Worm (Caenorhabditis elegans) whole organism, L4 larva: ENCODE results near the gene srx-50.

Source experiments
- Y75B8A.6 ChIP-seq: fragments of 200-800 bp; sonication (Bioruptor generic); IDR thresholded peaks from 2 replicates; pipeline ENCODE4 v1.3.6; 2022; ENCODE audit warnings: missing genetic modification reagents, missing genetic modification characterization, missing compliant biosample characterization
- ama-1 ChIP-seq: fragments of 150-350 bp; optimal IDR thresholded peaks from 2 replicates; lab custom pipeline; 2014; ENCODE audit warnings: inconsistent platforms, mixed read lengths
- ceh-28 ChIP-seq: fragments of 150-350 bp; optimal IDR thresholded peaks from 2 replicates; lab custom pipeline; 2014; ENCODE audit warnings: missing biosample characterization, missing genetic modification reagents, missing genetic modification characterization
- ceh-82 ChIP-seq: sonication (generic microtip); optimal IDR thresholded peaks from 2 replicates; lab custom pipeline; 2017; ENCODE audit warnings: missing biosample characterization, missing genetic modification characterization
- lin-15B ChIP-seq: fragments of 150-350 bp; sonication (generic microtip); optimal IDR thresholded peaks from 3 replicates; lab custom pipeline; 2014; ENCODE audit warnings: missing biosample characterization, missing genetic modification characterization
- lsy-2 ChIP-seq, 2 experiments: fragments of 150-350 bp in 1 of 2; sonication (generic microtip) in 1 of 2; optimal IDR thresholded peaks; 2 replicates each; lab custom pipeline; 2014 to 2017; ENCODE audit warnings: missing biosample characterization in 2 of 2, missing genetic modification characterization in 2 of 2
- nhr-102 ChIP-seq: sonication (generic microtip); optimal IDR thresholded peaks from 2 replicates; lab custom pipeline; 2016; ENCODE audit warnings: mild to moderate bottlenecking, missing genetic modification characterization, moderate library complexity, missing compliant biosample characterization
- nhr-48 ChIP-seq: sonication (generic microtip); optimal IDR thresholded peaks from 2 replicates; lab custom pipeline; 2016; ENCODE audit warnings: mild to moderate bottlenecking, missing genetic modification characterization, missing compliant biosample characterization
- snpc-4 ChIP-seq: fragments of 150-350 bp; optimal IDR thresholded peaks from 2 replicates; lab custom pipeline; 2014; ENCODE audit warnings: missing biosample characterization, missing genetic modification characterization
- tra-1 ChIP-seq: fragments of 200-800 bp; sonication (Bioruptor generic); IDR thresholded peaks from 2 replicates; pipeline ENCODE4 v1.3.6; 2022; ENCODE audit warnings: missing genetic modification reagents, missing genetic modification characterization, missing compliant biosample characterization
- ztf-11 ChIP-seq: fragments of 150-350 bp; optimal IDR thresholded peaks from 2 replicates; lab custom pipeline; 2014; ENCODE audit warnings: missing biosample characterization, missing genetic modification characterization

- TF ChIP-seq Y75B8A.6 (GFP tag; lab: Robert Waterston, UW) (no peak), nhr-48 (tag; lab: Kevin White, UChicago) (no peak), tra-1 (GFP tag; lab: Robert Waterston, UW) (no peak), nhr-102 (tag; lab: Kevin White, UChicago) (no peak), ztf-11 (tag; lab: Kevin White, UChicago) (no peak), ceh-82 (tag; lab: Kevin White, UChicago) (no peak), lin-15B (tag; lab: Kevin White, UChicago) (no peak), ceh-28 (no peak), lsy-2 (tag; optimal IDR thresholded peaks at IDR 0.05; lab: Kevin White, UChicago) (no peak), snpc-4 (tag; lab: Kevin White, UChicago) (no peak), ama-1 (lab: Kevin White, UChicago) (no peak)
Measured at ce11 chrIV:7010195-7010594, 47.6 kb upstream of the srx-50 start.
